Worm (Caenorhabditis elegans): Measurements from ENCODE around the gene R07B1.5.

ce11 chrX:9869522-9869921 is 6.1 kb downstream of the R07B1.5 start, which contains the start of gene R07B1.13:
- no peak for TF ChIP-seq aly-2 (tag; optimal IDR thresholded peaks at IDR 0.05)
- TF ChIP-seq pha-4 (GFP tag; IDR thresholded peaks at IDR 0.05), result no peak
- TF ChIP-seq pha-4 (tag; optimal IDR thresholded peaks at IDR 0.05), result no peak
- TF ChIP-seq lin-39 (tag; optimal IDR thresholded peaks at IDR 0.05), result no peak
